Fruit fly (Drosophila melanogaster): ENCODE data around the gene Gr93a.

Gene Gr93a

DNA sequence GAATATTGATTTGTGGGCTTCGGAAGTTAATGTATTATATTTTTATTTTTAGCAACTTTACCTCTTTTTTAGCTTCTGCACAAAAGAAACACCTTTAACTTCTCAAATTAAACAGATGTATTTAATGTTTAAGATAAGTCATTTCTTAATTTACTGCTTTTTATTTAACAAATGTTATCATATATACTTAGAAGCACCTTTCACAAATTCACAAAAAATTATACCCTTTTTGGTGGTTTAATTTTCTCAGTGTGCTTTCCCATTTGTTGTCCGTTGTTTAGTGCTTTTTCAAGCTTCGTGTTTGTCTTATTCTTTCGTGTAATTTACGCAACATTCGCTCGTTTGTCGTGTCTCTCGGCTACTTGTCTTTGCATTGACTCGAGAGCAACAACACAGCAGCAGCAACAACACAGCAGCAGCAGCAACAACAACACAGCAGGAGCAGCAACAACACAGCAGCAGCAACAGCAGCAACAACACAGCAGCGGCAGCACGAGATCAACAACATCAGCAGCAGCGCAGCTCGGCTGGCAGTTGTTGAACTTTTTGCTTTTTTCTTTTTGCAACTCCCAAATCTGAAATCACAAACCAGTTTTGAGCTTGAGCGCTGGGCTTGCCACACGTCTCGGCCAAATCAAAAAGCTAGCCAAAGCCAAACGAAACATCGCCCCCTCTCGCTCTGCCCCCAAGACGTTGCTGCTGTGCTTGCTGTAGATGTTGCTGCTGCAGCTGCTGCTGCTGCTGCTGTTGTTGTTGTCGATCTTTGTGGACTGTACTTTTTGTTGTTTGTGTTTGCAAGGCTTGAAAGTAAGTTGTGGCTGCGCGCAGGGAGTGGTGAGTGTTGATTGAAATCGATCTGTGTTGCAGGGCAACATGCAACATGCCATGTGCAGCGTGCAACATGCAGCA, 5.0 kb downstream of the Gr93a start:
- TF ChIP-seq CG8478 (optimal IDR thresholded peaks at IDR 0.05) (no peak), EcR (GFP tag; optimal IDR thresholded peaks at IDR 0.05) (peak in 1 of 2 experiments; percentile 89), psq (optimal IDR thresholded peaks at IDR 0.05) (no peak), usp (GFP tag; optimal IDR thresholded peaks at IDR 0.05) (no peak), Dll (optimal IDR thresholded peaks at IDR 0.05) (no peak), pan (optimal IDR thresholded peaks at IDR 0.05) (no peak)

DNA sequence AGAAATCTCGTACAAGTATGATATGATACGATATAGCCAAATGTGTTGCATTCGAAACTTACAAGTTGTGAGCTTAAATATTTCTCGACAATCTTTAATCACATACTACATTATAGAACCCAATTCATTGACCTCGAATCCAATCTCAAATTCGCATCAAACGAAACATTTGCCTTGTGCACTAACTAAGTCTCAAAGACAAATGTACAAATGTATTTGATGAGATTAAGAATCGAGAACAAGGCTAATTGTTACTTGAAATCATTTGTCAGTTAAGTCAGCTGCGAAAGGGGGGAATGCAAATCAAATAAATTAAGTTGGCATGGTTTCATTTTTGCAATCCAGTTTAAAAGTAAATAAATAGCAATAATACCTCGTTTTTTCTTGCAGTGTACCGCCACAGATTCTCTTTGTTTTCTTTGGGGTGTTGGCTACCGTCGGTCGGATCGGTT, 6.2 kb downstream of the Gr93a start:
- TF ChIP-seq Dll (optimal IDR thresholded peaks at IDR 0.05) = no peak
- no peak for TF ChIP-seq CG8478 (optimal IDR thresholded peaks at IDR 0.05)
- no peak for TF ChIP-seq psq (optimal IDR thresholded peaks at IDR 0.05)
- TF ChIP-seq usp (GFP tag; optimal IDR thresholded peaks at IDR 0.05) = no peak
- no peak for TF ChIP-seq EcR (GFP tag; optimal IDR thresholded peaks at IDR 0.05)
- TF ChIP-seq pan (optimal IDR thresholded peaks at IDR 0.05) = no peak

DNA sequence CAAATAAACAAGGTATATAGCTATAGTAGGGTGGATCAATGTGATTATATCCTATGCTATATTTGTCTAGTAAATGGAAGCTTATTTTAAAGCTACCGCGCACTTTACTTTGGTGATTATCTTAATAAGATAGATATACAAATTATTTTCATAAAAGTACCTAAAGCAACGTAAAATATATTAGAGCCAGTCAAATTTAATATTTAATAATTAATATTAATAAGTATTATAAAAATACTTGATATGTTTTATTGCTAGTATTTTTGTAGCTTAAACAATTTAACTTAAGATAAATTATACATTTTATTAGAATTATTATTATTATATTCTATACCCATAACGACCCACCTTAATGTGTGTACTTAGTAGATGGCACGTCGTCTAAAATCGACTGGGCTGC, 7.3 kb downstream of the Gr93a start:
- no peak for TF ChIP-seq CG8478 (optimal IDR thresholded peaks at IDR 0.05)
- TF ChIP-seq psq (optimal IDR thresholded peaks at IDR 0.05) = no peak
- TF ChIP-seq Dll (optimal IDR thresholded peaks at IDR 0.05) = no peak
- no peak for TF ChIP-seq EcR (GFP tag; optimal IDR thresholded peaks at IDR 0.05)

DNA sequence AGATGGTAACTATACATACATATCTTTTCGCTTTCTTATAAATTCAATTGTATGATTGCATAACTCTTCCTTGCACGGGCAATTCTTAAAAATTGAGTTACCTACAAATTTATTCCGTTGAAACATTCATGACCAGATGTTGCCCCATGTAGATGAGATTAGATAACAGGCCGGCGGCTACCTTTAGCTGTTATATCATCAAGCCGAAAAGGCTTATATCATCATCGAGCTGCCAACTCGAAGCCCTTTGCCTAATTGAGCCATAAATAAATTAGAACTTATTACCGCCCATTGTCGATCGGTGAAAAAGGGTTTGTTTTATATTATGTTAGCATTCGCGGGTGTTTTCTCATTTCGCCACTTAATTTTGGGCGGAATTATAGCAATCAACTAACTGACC, 8.1 kb downstream of the Gr93a start:
- TF ChIP-seq pan (optimal IDR thresholded peaks at IDR 0.05) = no peak
- no peak for TF ChIP-seq psq (optimal IDR thresholded peaks at IDR 0.05)
- no peak for TF ChIP-seq usp (GFP tag; optimal IDR thresholded peaks at IDR 0.05)
- no peak for TF ChIP-seq Dll (optimal IDR thresholded peaks at IDR 0.05)
- TF ChIP-seq CG8478 (optimal IDR thresholded peaks at IDR 0.05) = no peak
- no peak for TF ChIP-seq EcR (GFP tag; optimal IDR thresholded peaks at IDR 0.05)

DNA sequence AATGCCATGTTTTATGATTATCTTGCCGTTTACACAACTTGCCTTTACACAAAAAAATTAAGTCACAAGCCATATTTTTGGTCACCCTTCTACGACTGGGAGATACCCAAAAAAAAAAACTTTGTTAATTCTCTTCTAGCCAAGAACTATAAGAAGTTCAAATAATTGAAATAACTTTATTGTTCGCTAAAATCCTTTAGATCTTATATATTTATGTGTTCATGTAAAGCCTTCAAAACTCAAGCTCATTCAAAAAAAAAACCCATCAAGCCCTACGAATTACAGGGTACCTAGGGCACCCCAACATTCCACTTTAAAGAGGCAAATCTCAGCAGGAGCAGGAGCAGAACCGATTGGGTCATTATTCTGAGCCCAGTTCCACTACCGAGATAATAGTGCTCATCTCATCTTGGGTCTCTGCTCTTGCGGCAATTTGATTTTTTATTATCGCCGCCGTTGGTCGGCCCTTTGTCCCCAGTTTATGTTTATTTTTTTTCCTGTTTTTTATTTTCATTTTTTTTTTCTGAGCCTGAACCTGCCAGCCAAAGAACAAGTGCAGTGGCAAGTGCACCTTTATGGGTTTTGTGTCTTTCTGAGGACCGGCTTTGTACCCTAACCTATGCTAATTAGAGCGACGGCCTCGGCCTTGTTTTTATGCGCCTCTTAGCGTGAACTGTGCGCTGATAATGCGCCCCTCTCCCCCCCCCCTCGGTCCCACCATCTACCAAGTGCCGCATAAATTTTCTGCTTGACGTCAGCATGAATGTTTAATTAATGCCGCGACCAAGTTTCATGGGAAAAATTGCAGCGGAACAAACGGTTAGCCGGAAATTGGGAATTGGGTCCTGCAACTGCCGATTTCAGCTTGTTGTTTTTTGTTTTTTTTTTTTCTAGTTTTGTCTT, 9.4 kb downstream of the Gr93a start:
- TF ChIP-seq CG8478 (optimal IDR thresholded peaks at IDR 0.05) (no peak), EcR (GFP tag; optimal IDR thresholded peaks at IDR 0.05) (no peak), pan (optimal IDR thresholded peaks at IDR 0.05) (no peak), Dll (optimal IDR thresholded peaks at IDR 0.05) (no peak), psq (optimal IDR thresholded peaks at IDR 0.05) (no peak), usp (GFP tag; optimal IDR thresholded peaks at IDR 0.05) (no peak)

DNA sequence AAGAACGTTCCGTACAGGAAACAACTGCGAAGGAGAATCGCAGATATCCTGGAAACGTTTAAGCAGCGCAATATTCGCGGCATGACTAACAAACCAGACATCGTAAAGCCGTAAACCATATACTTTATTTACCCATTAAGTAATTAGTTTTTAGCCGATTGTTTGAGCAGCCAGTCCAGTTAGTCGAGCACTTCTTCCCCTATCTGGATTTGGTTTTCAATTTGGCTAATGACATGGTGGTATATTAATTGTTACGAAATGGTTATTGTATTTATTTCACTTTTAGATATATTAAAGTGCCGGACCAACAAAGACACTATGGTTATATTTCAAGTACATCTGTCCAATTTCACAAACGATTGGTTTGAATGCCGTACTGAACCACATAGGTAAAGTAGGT, 11.4 kb downstream of the Gr93a start, which contains the start of gene Gr93b:
Gene Gr93b, minus strand, starts transcription at position 101 of the 400 bp plus-strand sequence.
- TF ChIP-seq psq (optimal IDR thresholded peaks at IDR 0.05) (no peak), EcR (GFP tag; optimal IDR thresholded peaks at IDR 0.05) (no peak), CG8478 (optimal IDR thresholded peaks at IDR 0.05) (no peak), pan (optimal IDR thresholded peaks at IDR 0.05) (no peak), usp (GFP tag; optimal IDR thresholded peaks at IDR 0.05) (no peak), Dll (optimal IDR thresholded peaks at IDR 0.05) (no peak)

DNA sequence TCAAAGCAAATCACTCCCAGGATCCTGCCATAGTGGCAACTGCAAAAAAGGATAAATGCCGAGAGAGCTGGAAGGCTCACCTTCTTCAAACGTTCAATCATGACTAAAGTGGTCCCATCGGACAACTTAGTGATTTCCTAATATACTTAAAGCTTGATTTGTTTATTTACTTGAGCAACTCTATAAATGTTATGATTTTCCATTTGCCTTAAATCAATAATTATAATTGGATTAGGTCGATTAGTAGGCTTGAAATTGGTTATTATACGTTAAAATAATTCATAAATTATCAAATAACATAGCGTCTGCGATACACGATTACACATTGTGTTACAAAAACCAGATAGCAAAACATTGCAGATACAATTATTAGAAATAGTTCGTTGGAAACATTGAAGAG, 12.9 kb downstream of the Gr93a start, which contains the start of gene Gr93c:
Gene Gr93c, minus strand, starts transcription at position 101 of the 400 bp plus-strand sequence.
- TF ChIP-seq EcR (GFP tag; optimal IDR thresholded peaks at IDR 0.05) = no peak
- no peak for TF ChIP-seq psq (optimal IDR thresholded peaks at IDR 0.05)
- no peak for TF ChIP-seq usp (GFP tag; optimal IDR thresholded peaks at IDR 0.05)
- TF ChIP-seq CG8478 (optimal IDR thresholded peaks at IDR 0.05) = no peak
- no peak for TF ChIP-seq Dll (optimal IDR thresholded peaks at IDR 0.05)
- no peak for TF ChIP-seq pan (optimal IDR thresholded peaks at IDR 0.05)

DNA sequence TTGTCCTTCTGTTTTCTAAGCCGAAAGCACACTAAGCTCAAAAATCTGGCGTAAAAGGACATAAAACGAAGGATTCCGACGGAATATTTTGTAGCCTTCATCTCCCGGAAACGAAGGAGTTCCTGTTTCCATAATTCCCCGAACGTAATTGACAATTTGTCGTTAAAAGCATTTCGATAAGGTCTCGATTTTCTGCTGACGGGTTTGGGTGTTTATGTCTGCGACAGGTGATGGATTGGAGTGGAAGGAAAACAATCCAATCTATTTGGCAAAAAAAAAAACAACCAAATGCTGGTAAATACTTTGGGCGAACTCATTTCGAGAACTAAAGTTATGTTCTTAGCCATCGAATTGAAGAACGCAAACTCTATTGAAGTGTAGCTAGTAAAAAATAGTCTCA, 14.3 kb downstream of the Gr93a start, which contains the start of gene Gr93d:
Gene Gr93d, minus strand, starts transcription at position 101 of the 400 bp plus-strand sequence.
- TF ChIP-seq CG8478 (optimal IDR thresholded peaks at IDR 0.05) = no peak
- TF ChIP-seq pan (optimal IDR thresholded peaks at IDR 0.05) = no peak
- no peak for TF ChIP-seq usp (GFP tag; optimal IDR thresholded peaks at IDR 0.05)
- no peak for TF ChIP-seq EcR (GFP tag; optimal IDR thresholded peaks at IDR 0.05)
- TF ChIP-seq psq (optimal IDR thresholded peaks at IDR 0.05) = no peak
- no peak for TF ChIP-seq Dll (optimal IDR thresholded peaks at IDR 0.05)

DNA sequence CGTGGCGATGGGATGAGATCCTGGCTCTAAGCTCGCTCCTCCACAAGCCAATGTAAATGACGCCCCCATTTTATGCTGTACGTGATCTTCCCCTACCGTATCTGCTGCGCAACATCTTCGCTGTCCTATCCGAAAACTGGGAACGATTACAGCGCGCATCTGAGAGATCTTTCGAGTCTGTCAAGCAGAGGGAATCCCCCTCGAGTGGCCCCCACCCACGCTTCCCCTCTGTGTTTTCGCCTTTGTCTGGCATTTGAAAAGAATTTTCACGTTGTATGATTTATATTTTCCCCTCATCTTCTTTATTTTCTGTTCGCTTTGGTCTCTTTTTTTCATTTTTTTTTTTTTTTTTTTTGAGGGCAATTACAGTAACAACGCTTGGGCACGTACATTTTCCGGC, 15.1 kb downstream of the Gr93a start:
- TF ChIP-seq EcR (GFP tag; optimal IDR thresholded peaks at IDR 0.05) (no peak), psq (optimal IDR thresholded peaks at IDR 0.05) (no peak), CG8478 (optimal IDR thresholded peaks at IDR 0.05) (no peak), pan (optimal IDR thresholded peaks at IDR 0.05) (no peak), Dll (optimal IDR thresholded peaks at IDR 0.05) (no peak), usp (GFP tag; optimal IDR thresholded peaks at IDR 0.05) (no peak)

DNA sequence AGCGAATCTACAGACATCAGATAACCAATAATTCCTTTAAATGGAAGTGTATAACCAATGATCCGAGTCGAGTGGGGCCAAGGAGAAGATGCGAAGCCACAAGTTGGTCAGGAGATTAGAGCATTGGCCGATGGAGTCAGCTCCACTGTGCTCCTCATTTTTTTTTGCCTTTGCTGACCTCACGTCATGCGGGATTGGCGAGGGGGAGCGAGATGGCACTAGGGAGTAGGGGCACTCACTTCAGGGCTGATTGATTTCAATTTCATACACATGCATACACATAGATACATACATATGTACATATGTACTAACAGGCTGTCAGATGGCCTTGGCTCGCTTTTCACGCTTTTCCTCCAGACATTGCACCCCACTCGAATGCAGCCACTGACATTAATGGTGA, 16.0 kb downstream of the Gr93a start:
- TF ChIP-seq Dll (optimal IDR thresholded peaks at IDR 0.05) (no peak), EcR (GFP tag; optimal IDR thresholded peaks at IDR 0.05) (no peak), pan (optimal IDR thresholded peaks at IDR 0.05) (no peak), usp (GFP tag; optimal IDR thresholded peaks at IDR 0.05) (no peak), CG8478 (optimal IDR thresholded peaks at IDR 0.05) (no peak), psq (optimal IDR thresholded peaks at IDR 0.05) (no peak)

DNA sequence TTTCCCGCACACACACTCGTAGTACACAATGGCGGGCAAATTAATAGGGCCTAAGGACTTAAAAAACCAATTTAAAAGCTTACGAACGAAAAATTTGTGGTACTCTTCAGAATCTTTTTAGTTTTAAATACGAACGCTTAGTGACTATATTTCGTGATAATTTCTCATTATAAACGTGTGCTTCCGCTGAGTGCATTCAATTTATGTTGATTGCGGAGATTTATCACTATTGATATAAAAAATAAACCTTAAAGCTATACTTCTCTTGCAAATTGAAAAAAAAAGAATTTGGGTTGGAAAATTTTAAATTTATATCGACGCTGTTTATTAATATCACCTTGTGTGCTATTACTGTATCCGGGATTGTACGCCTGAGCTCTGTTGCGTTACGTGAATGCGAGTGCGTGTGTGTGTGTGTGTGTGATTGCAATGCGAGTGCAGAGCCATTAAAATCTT, 16.7 kb downstream of the Gr93a start:
- TF ChIP-seq usp (GFP tag; optimal IDR thresholded peaks at IDR 0.05) = no peak
- no peak for TF ChIP-seq Dll (optimal IDR thresholded peaks at IDR 0.05)
- no peak for TF ChIP-seq pan (optimal IDR thresholded peaks at IDR 0.05)
- no peak for TF ChIP-seq CG8478 (optimal IDR thresholded peaks at IDR 0.05)
- TF ChIP-seq EcR (GFP tag; optimal IDR thresholded peaks at IDR 0.05) = no peak
- TF ChIP-seq psq (optimal IDR thresholded peaks at IDR 0.05) = no peak

Measured in whole organism.